Fruit fly (Drosophila melanogaster) Kc167 (cell line): ENCODE data around the gene CG33125.

Source experiments
- h ChIP-seq: fragments of >200 bp; optimal IDR thresholded peaks from 3 replicates; lab custom pipeline; 2018; ENCODE audit warnings: missing external identifiers
- psq ChIP-seq: fragments of >200 bp; optimal IDR thresholded peaks from 2 replicates; lab custom pipeline; 2017; ENCODE audit warnings: missing external identifiers

- TF ChIP-seq h (lab: Kevin White, UChicago) = no peak
- TF ChIP-seq psq (lab: Kevin White, UChicago) = no peak
Observed at dm6 chr2L:2664762-2665161, 12.5 kb upstream of the CG33125 start, which contains the start of gene Trf4.
